Worm (Caenorhabditis elegans) whole organism, young adult: ENCODE results near the gene ZK250.2.

ENCODE experiments used
- F39B2.1 ChIP-seq: fragments of 200-800 bp; sonication (Bioruptor generic); IDR thresholded peaks from 2 replicates; pipeline ENCODE4 v1.3.6; 2022; ENCODE audit warnings: missing genetic modification reagents, missing genetic modification characterization, missing compliant biosample characterization
- lag-1 ChIP-seq: fragments of 200-800 bp; sonication (Bioruptor generic); IDR thresholded peaks from 2 replicates; pipeline ENCODE4 v1.3.6; 2022; ENCODE audit warnings: missing genetic modification reagents, missing genetic modification characterization, missing compliant biosample characterization

ce11 chrII:1924459-1924858 is 24.0 kb upstream of the ZK250.2 start, which contains the start of gene F52C6.3:
- TF ChIP-seq lag-1 (GFP tag; lab: Robert Waterston, UW), result no peak
- no peak for TF ChIP-seq F39B2.1 (GFP tag; lab: Robert Waterston, UW)
